Worm (Caenorhabditis elegans) whole organism, late embryonic: ENCODE data around the gene Y48E1B.8.

Source experiments
- ceh-6 ChIP-seq: fragments of 200-800 bp; sonication (Bioruptor generic); optimal IDR thresholded peaks from 2 replicates; lab custom pipeline; 2018; ENCODE audit warnings: mild to moderate bottlenecking, missing genetic modification characterization, missing compliant biosample characterization
- hlh-30 ChIP-seq: sonication (generic microtip); optimal IDR thresholded peaks from 2 replicates; lab custom pipeline; 2017; ENCODE audit warnings: antibody characterized with exemption, missing genetic modification characterization, missing compliant biosample characterization; ENCODE audit not compliant: insufficient read depth
- lin-11 ChIP-seq: fragments of 200-800 bp; sonication (Bioruptor generic); optimal IDR thresholded peaks from 2 replicates; lab custom pipeline; 2018; ENCODE audit warnings: mild to moderate bottlenecking, missing genetic modification characterization, missing compliant biosample characterization
- nfya-1 ChIP-seq: sonication (generic microtip); optimal IDR thresholded peaks from 2 replicates; lab custom pipeline; 2017; ENCODE audit warnings: missing genetic modification characterization, mild to moderate bottlenecking, missing compliant biosample characterization, antibody characterized with exemption, moderate library complexity
- unc-3 ChIP-seq, 2 experiments: fragments of 200-800 bp in 1 of 2; sonication (Bioruptor generic) in 1 of 2; sonication (generic microtip) in 1 of 2; conservative IDR thresholded peaks in 1 of 2; optimal IDR thresholded peaks in 1 of 2; 2 replicates each; pipeline versions ENCODE4 v1.3.6 to Lab custom; 2016 to 2022; ENCODE audit warnings: missing compliant biosample characterization in 2 of 2, missing genetic modification characterization in 2 of 2, missing genetic modification reagents in 1 of 2
- unc-55 ChIP-seq: sonication (generic microtip); optimal IDR thresholded peaks from 2 replicates; lab custom pipeline; 2017; ENCODE audit warnings: missing biosample characterization, missing genetic modification reagents, missing genetic modification characterization

DNA sequence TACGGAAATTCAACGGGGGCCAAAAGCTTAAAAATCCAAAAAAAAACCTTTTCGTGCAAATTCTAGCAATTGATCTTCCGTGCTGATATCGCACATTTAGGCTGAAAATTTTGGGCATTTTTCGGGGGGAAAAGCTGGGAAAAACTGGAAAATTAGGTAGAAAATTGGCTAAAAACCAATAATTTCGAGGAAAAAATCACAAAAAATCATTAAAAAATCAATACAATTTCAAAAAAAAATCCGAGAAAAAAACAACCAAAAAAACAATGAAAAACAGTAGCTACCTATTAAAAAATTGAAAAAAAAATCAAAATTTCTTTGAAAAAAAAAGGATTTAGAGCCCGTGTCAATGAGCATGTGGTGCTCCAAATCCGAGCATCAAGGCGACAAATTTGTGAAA, 17.6 kb upstream of the Y48E1B.8 start, which contains the start of gene Y48E1B.3:
- TF ChIP-seq unc-3 (GFP tag; conservative IDR thresholded peaks at IDR 0.05; lab: Robert Waterston, UW) (no peak), unc-3 (tag; optimal IDR thresholded peaks at IDR 0.05; lab: Kevin White, UChicago) (no peak), nfya-1 (tag; lab: Kevin White, UChicago) (no peak), hlh-30 (tag; lab: Kevin White, UChicago) (no peak), lin-11 (tag; lab: Kevin White, UChicago) (no peak), ceh-6 (no peak), unc-55 (GFP tag; lab: Kevin White, UChicago) (no peak)
